Fruit fly (Drosophila melanogaster): ENCODE results near the gene Nrg.
A peak's percentile ranks its signal among the peaks of the same experiment; 100 is the strongest.

Nrg gene

DNA sequence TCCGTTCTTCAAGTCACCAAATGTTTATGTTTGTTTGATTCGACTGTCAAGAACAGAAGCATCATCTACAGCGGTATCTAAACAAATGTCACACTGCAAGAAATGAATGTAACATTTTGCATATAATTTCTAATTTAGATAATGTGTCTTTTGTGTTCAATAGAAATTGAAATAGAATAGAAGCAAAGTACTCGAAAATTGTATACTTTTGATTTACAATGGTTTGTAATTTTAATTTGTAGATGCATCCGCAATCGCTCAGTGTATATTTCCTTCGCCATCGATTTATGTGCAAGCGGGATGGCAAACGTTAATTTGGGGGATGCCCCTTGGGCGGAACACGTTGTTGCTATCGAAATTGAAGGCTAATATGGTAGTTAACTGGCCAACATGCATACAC lies 21.0 kb downstream of the Nrg start (continued):
- TF ChIP-seq D19B (GFP tag; optimal IDR thresholded peaks at IDR 0.05) (no peak), Nf-YC (tag; optimal IDR thresholded peaks at IDR 0.05) (peak; percentile 5), pum (GFP tag; optimal IDR thresholded peaks at IDR 0.05) (peak; percentile 58), tio (GFP tag; optimal IDR thresholded peaks at IDR 0.05) (peak; percentile 8), CG7928 (GFP tag; optimal IDR thresholded peaks at IDR 0.05) (no peak), CG11723 (GFP tag; optimal IDR thresholded peaks at IDR 0.05) (peak; percentile 17), PHDP (tag; optimal IDR thresholded peaks at IDR 0.05) (peak; percentile 68), Antp (GFP tag; optimal IDR thresholded peaks at IDR 0.05) (peak; percentile 68), pita (GFP tag; optimal IDR thresholded peaks at IDR 0.05) (no peak), CG14441 (GFP tag; IDR thresholded peaks at IDR 0.05) (peak; percentile 64), Nf-YA (GFP tag; IDR thresholded peaks at IDR 0.05) (peak; percentile 64; the same call in 1 of the 2 replicates), cato (GFP tag; optimal IDR thresholded peaks at IDR 0.05; ENCODE audit: borderline replicate concordance) (peak; percentile 24), CG18619 (GFP tag; optimal IDR thresholded peaks at IDR 0.05) (peak; percentile 7), CG18011 (GFP tag; optimal IDR thresholded peaks at IDR 0.05) (no peak), CG18262 (tag; optimal IDR thresholded peaks at IDR 0.05) (peak; percentile 68), CG13775 (GFP tag; optimal IDR thresholded peaks at IDR 0.05) (peak; percentile 35), CG10274 (GFP tag; optimal IDR thresholded peaks at IDR 0.05) (no peak), chm (GFP tag; IDR thresholded peaks at IDR 0.05) (0 out of 2 replicates have a peak, but pooled peaks have one; percentile 46), CG7357 (GFP tag; IDR thresholded peaks at IDR 0.05) (0 out of 3 replicates have a peak, but pooled peaks have one; percentile 51), sqz (GFP tag; optimal IDR thresholded peaks at IDR 0.05) (peak; percentile 37), Asciz (GFP tag; optimal IDR thresholded peaks at IDR 0.05) (peak; percentile 12), exex (tag; optimal IDR thresholded peaks at IDR 0.05) (no peak), CG33557 (GFP tag; optimal IDR thresholded peaks at IDR 0.05) (peak; percentile 2), CG17359 (tag; optimal IDR thresholded peaks at IDR 0.05) (peak; percentile 73), Sry-β (GFP tag; optimal IDR thresholded peaks at IDR 0.05) (no peak), CG6175 (GFP tag; IDR thresholded peaks at IDR 0.05) (0 out of 3 replicates have a peak, but pooled peaks have one; percentile 6), CG16779 (GFP tag; IDR thresholded peaks at IDR 0.05) (no peak), vvl (GFP tag; IDR thresholded peaks at IDR 0.05) (peak; percentile 82), scrt (GFP tag; optimal IDR thresholded peaks at IDR 0.05) (peak; percentile 33), CG2889 (GFP tag; IDR thresholded peaks at IDR 0.05) (no peak), schlank (tag; optimal IDR thresholded peaks at IDR 0.05) (no peak), tin (GFP tag; optimal IDR thresholded peaks at IDR 0.05) (peak; percentile 56), eyg (GFP tag; optimal IDR thresholded peaks at IDR 0.05) (peak; percentile 8), gsb (GFP tag; IDR thresholded peaks at IDR 0.05) (no peak), HHEX (GFP tag; optimal IDR thresholded peaks at IDR 0.05) (peak; percentile 26), CG9817 (tag; optimal IDR thresholded peaks at IDR 0.05) (peak; percentile 42), CG16863 (GFP tag; optimal IDR thresholded peaks at IDR 0.05) (peak; percentile 45), CG13894 (tag; optimal IDR thresholded peaks at IDR 0.05) (peak; percentile 10), Sin3A (optimal IDR thresholded peaks at IDR 0.05) (no peak), CG12299 (tag; optimal IDR thresholded peaks at IDR 0.05) (peak; percentile 30), CG14860 (GFP tag; IDR thresholded peaks at IDR 0.05; ENCODE audit: partially characterized antibody) (no peak), knrl (GFP tag; IDR thresholded peaks at IDR 0.05; ENCODE audit: partially characterized antibody) (no peak), CG9727 (GFP tag; optimal IDR thresholded peaks at IDR 0.05) (peak; percentile 61), Rfx (GFP tag; IDR thresholded peaks at IDR 0.05) (peak; percentile 59), Ets97D (GFP tag; optimal IDR thresholded peaks at IDR 0.05) (no peak), cad (GFP tag; optimal IDR thresholded peaks at IDR 0.05) (no peak), CG17361 (GFP tag; IDR thresholded peaks at IDR 0.05) (0 out of 3 replicates have a peak, but pooled peaks have one; percentile 32), Oli (tag; optimal IDR thresholded peaks at IDR 0.05) (peak; percentile 63), sob (GFP tag; IDR thresholded peaks at IDR 0.05) (peak; percentile 77), ems (GFP tag; optimal IDR thresholded peaks at IDR 0.05) (peak; percentile 23), bsh (GFP tag; optimal IDR thresholded peaks at IDR 0.05) (peak in 1 of 2 experiments; percentile 79)
